Fruit fly (Drosophila melanogaster) whole organism, embryonic: ENCODE measurements around the gene cana.

ENCODE experiments used
- Antp ChIP-seq: fragments of 200-800 bp; sonication (Bioruptor generic); optimal IDR thresholded peaks from 3 replicates; lab custom pipeline; 2016; ENCODE audit warnings: missing biosample characterization, missing genetic modification characterization
- CG10366 ChIP-seq: fragments of 200-800 bp; sonication (Bioruptor generic); IDR thresholded peaks from 2 replicates; pipeline ENCODE4 v1.3.6; 2022; ENCODE audit warnings: missing biosample characterization, missing genetic modification characterization
- CG11085 ChIP-seq: fragments of 200-800 bp; sonication (Bioruptor generic); IDR thresholded peaks from 2 replicates; pipeline ENCODE4 v1.3.6; 2022; ENCODE audit warnings: missing biosample characterization, missing genetic modification characterization
- CG12391 ChIP-seq: fragments of 200-800 bp; sonication (Bioruptor generic); optimal IDR thresholded peaks from 3 replicates; lab custom pipeline; 2018; ENCODE audit warnings: missing biosample characterization, mild to moderate bottlenecking, missing genetic modification characterization, moderate library complexity
- CG13123 ChIP-seq: fragments of 200-800 bp; sonication (Bioruptor generic); optimal IDR thresholded peaks from 2 replicates; lab custom pipeline; 2016; ENCODE audit warnings: missing biosample characterization, missing genetic modification characterization
- CG13624 ChIP-seq: fragments of 200-800 bp; sonication (Bioruptor generic); optimal IDR thresholded peaks from 2 replicates; lab custom pipeline; 2016; ENCODE audit warnings: missing biosample characterization, missing genetic modification characterization
- CG33557 ChIP-seq: fragments of 200-800 bp; sonication (Bioruptor generic); optimal IDR thresholded peaks from 2 replicates; lab custom pipeline; 2019; ENCODE audit warnings: missing biosample characterization, mild to moderate bottlenecking, missing genetic modification characterization, moderate library complexity
- CG3838 ChIP-seq: fragments of 200-800 bp; sonication (Bioruptor generic); optimal IDR thresholded peaks from 3 replicates; lab custom pipeline; 2016; ENCODE audit warnings: missing biosample characterization, missing genetic modification characterization
- CG3847 ChIP-seq: fragments of 200-800 bp; sonication (Bioruptor generic); IDR thresholded peaks from 2 replicates; pipeline ENCODE4 v1.3.6; 2022; ENCODE audit warnings: missing biosample characterization, missing genetic modification characterization
- CG4328 ChIP-seq: fragments of 200-800 bp; sonication (Bioruptor generic); optimal IDR thresholded peaks from 3 replicates; lab custom pipeline; 2017; ENCODE audit warnings: missing biosample characterization, missing genetic modification reagents, missing genetic modification characterization
- CG4424 ChIP-seq: fragments of 200-800 bp; sonication (Bioruptor generic); optimal IDR thresholded peaks from 3 replicates; lab custom pipeline; 2016; ENCODE audit warnings: missing biosample characterization, missing genetic modification characterization
- CG4854 ChIP-seq: fragments of 200-800 bp; sonication (Bioruptor generic); optimal IDR thresholded peaks from 2 replicates; lab custom pipeline; 2016; ENCODE audit warnings: missing biosample characterization, missing genetic modification characterization, inconsistent platforms
- CG6254 ChIP-seq: fragments of 200-800 bp; sonication (Bioruptor generic); optimal IDR thresholded peaks from 3 replicates; lab custom pipeline; 2017; ENCODE audit warnings: mild to moderate bottlenecking, missing biosample characterization, missing genetic modification reagents, missing genetic modification characterization
- CG6683 ChIP-seq: fragments of 200-800 bp; sonication (Bioruptor generic); optimal IDR thresholded peaks from 2 replicates; lab custom pipeline; 2017; ENCODE audit warnings: missing biosample characterization, mild to moderate bottlenecking, missing genetic modification characterization, missing genetic modification reagents
- CG8944 ChIP-seq: fragments of 200-800 bp; sonication (Bioruptor generic); optimal IDR thresholded peaks from 3 replicates; lab custom pipeline; 2016; ENCODE audit warnings: missing biosample characterization, missing genetic modification characterization
- CG9876 ChIP-seq: fragments of 200-800 bp; sonication (Bioruptor generic); optimal IDR thresholded peaks from 2 replicates; lab custom pipeline; 2016; ENCODE audit warnings: missing biosample characterization, missing genetic modification characterization
- CG9932 ChIP-seq: fragments of 200-800 bp; sonication (Bioruptor generic); IDR thresholded peaks from 2 replicates; pipeline ENCODE4 v1.3.6; 2022; ENCODE audit warnings: missing biosample characterization, missing genetic modification characterization
- CoRest ChIP-seq: fragments of 200-800 bp; sonication (Bioruptor generic); optimal IDR thresholded peaks from 3 replicates; lab custom pipeline; 2018; ENCODE audit warnings: missing biosample characterization, mild to moderate bottlenecking, missing genetic modification characterization, moderate library complexity
- D19B ChIP-seq: fragments of 200-800 bp; sonication (Bioruptor generic); optimal IDR thresholded peaks from 2 replicates; lab custom pipeline; 2017; ENCODE audit warnings: missing biosample characterization, mild to moderate bottlenecking, missing genetic modification characterization
- Dip3 ChIP-seq: fragments of 200-800 bp; sonication (Bioruptor generic); optimal IDR thresholded peaks from 3 replicates; lab custom pipeline; 2016; ENCODE audit warnings: missing biosample characterization, missing genetic modification characterization
- Fer2 ChIP-seq: fragments of 200-800 bp; sonication (Bioruptor generic); optimal IDR thresholded peaks from 2 replicates; lab custom pipeline; 2018; ENCODE audit warnings: missing biosample characterization, mild to moderate bottlenecking, missing genetic modification characterization, moderate library complexity
- Hand ChIP-seq: fragments of 200-800 bp; sonication (Bioruptor generic); optimal IDR thresholded peaks from 2 replicates; lab custom pipeline; 2017; ENCODE audit warnings: mild to moderate bottlenecking, missing biosample characterization, missing genetic modification reagents, missing genetic modification characterization
- HmgD ChIP-seq: fragments of 200-800 bp; sonication (Bioruptor generic); optimal IDR thresholded peaks from 3 replicates; lab custom pipeline; 2016; ENCODE audit warnings: missing biosample characterization, missing genetic modification characterization
- Hr39 ChIP-seq: fragments of >200 bp; optimal IDR thresholded peaks from 2 replicates; lab custom pipeline; 2017
- MBD-R2 ChIP-seq: fragments of 200-800 bp; sonication (Bioruptor generic); IDR thresholded peaks from 2 replicates; pipeline ENCODE4 v1.3.6; 2022; ENCODE audit warnings: missing biosample characterization, missing genetic modification characterization
- Mad ChIP-seq: fragments of 200-800 bp; sonication (Bioruptor generic); optimal IDR thresholded peaks from 2 replicates; lab custom pipeline; 2016; ENCODE audit warnings: missing biosample characterization, missing genetic modification characterization
- Med ChIP-seq: fragments of 200-800 bp; sonication (Bioruptor generic); peaks from one replicate; lab custom pipeline; 2016; ENCODE audit warnings: missing biosample characterization, missing genetic modification characterization, mild to moderate bottlenecking, inconsistent platforms, moderate library complexity
- NC2β ChIP-seq: fragments of 200-800 bp; sonication (Bioruptor generic); optimal IDR thresholded peaks from 2 replicates; lab custom pipeline; 2016; ENCODE audit warnings: missing biosample characterization, missing genetic modification characterization
- Scr ChIP-seq: fragments of 200-800 bp; sonication (Bioruptor generic); IDR thresholded peaks from 2 replicates; pipeline ENCODE4 v1.3.6; 2022; ENCODE audit warnings: missing biosample characterization, missing genetic modification characterization; ENCODE audit not compliant: partially characterized antibody
- Sin3A ChIP-seq: fragments of >200 bp; optimal IDR thresholded peaks from 2 replicates; lab custom pipeline; 2018
- Usf ChIP-seq: fragments of 200-800 bp; sonication (Bioruptor generic); optimal IDR thresholded peaks from 2 replicates; lab custom pipeline; 2017; ENCODE audit warnings: missing genotype, missing biosample characterization, missing genetic modification characterization
- amos ChIP-seq: fragments of 200-800 bp; sonication (Bioruptor generic); IDR thresholded peaks from 2 replicates; pipeline ENCODE4 v1.3.6; 2022; ENCODE audit warnings: missing biosample characterization, missing genetic modification characterization; ENCODE audit not compliant: partially characterized antibody
- da ChIP-seq: fragments of 200-800 bp; sonication (Bioruptor generic); optimal IDR thresholded peaks from 2 replicates; lab custom pipeline; 2016; ENCODE audit warnings: missing biosample characterization, missing genetic modification characterization
- disco-r ChIP-seq: fragments of 200-800 bp; sonication (Bioruptor generic); optimal IDR thresholded peaks from 2 replicates; lab custom pipeline; 2016; ENCODE audit warnings: missing biosample characterization, missing genetic modification characterization
- dmrt99B ChIP-seq: fragments of 200-800 bp; sonication (Bioruptor generic); optimal IDR thresholded peaks from 2 replicates; lab custom pipeline; 2018; ENCODE audit warnings: missing biosample characterization, mild to moderate bottlenecking, missing genetic modification characterization, moderate library complexity
- en ChIP-seq: fragments of 200-800 bp; sonication (Bioruptor generic); optimal IDR thresholded peaks from 2 replicates; lab custom pipeline; 2016; ENCODE audit warnings: missing biosample characterization, missing genetic modification characterization
- eyg ChIP-seq: fragments of 200-800 bp; sonication (Bioruptor generic); optimal IDR thresholded peaks from 3 replicates; lab custom pipeline; 2016; ENCODE audit warnings: missing biosample characterization, missing genetic modification characterization
- ham ChIP-seq: fragments of 200-800 bp; sonication (Bioruptor generic); IDR thresholded peaks from 2 replicates; pipeline ENCODE4 v1.3.6; 2022; ENCODE audit warnings: missing biosample characterization, missing genetic modification characterization
- hbn ChIP-seq: fragments of 200-800 bp; sonication (Bioruptor generic); IDR thresholded peaks from 2 replicates; pipeline ENCODE4 v1.3.6; 2022; ENCODE audit warnings: missing biosample characterization, missing genetic modification characterization; ENCODE audit not compliant: partially characterized antibody
- kah ChIP-seq: fragments of 200-800 bp; sonication (Bioruptor generic); optimal IDR thresholded peaks from 2 replicates; lab custom pipeline; 2018; ENCODE audit warnings: missing biosample characterization, mild to moderate bottlenecking, missing genetic modification characterization
- lbe ChIP-seq: fragments of 200-800 bp; sonication (Bioruptor generic); optimal IDR thresholded peaks from 2 replicates; lab custom pipeline; 2016; ENCODE audit warnings: missing biosample characterization, mild to moderate bottlenecking, missing genetic modification characterization
- mam ChIP-seq: fragments of 200-800 bp; sonication (Bioruptor generic); optimal IDR thresholded peaks from 3 replicates; lab custom pipeline; 2016; ENCODE audit warnings: missing biosample characterization, missing genetic modification characterization
- nom ChIP-seq: fragments of 200-800 bp; sonication (Bioruptor generic); optimal IDR thresholded peaks from 2 replicates; lab custom pipeline; 2017; ENCODE audit warnings: missing biosample characterization, missing genetic modification characterization, mild to moderate bottlenecking, moderate library complexity, missing genetic modification reagents
- psq ChIP-seq: fragments of 200-800 bp; sonication (Bioruptor generic); optimal IDR thresholded peaks from 2 replicates; lab custom pipeline; 2017; ENCODE audit warnings: missing biosample characterization, missing genetic modification characterization
- ranshi ChIP-seq: fragments of 200-800 bp; sonication (Bioruptor generic); IDR thresholded peaks from 2 replicates; pipeline ENCODE4 v1.3.6; 2022; ENCODE audit warnings: missing biosample characterization, missing genetic modification characterization
- row ChIP-seq: fragments of 200-800 bp; sonication (Bioruptor generic); IDR thresholded peaks from 3 replicates; pipeline ENCODE4 v1.3.6; 2022; ENCODE audit warnings: missing biosample characterization, missing genetic modification characterization
- stc ChIP-seq: fragments of 200-800 bp; sonication (Bioruptor generic); IDR thresholded peaks from 2 replicates; pipeline ENCODE4 v1.3.6; 2022; ENCODE audit warnings: missing biosample characterization, missing genetic modification characterization
- trh ChIP-seq: fragments of 200-800 bp; sonication (Bioruptor generic); optimal IDR thresholded peaks from 2 replicates; lab custom pipeline; 2016; ENCODE audit warnings: missing biosample characterization, missing genetic modification characterization
- zen ChIP-seq: fragments of 200-800 bp; sonication (Bioruptor generic); optimal IDR thresholded peaks from 3 replicates; lab custom pipeline; 2018; ENCODE audit warnings: missing biosample characterization, mild to moderate bottlenecking, missing genetic modification characterization, moderate library complexity
- zen2 ChIP-seq: fragments of 200-800 bp; sonication (Bioruptor generic); IDR thresholded peaks from 3 replicates; pipeline ENCODE4 v1.3.6; 2022; ENCODE audit warnings: missing biosample characterization, missing genetic modification characterization; ENCODE audit not compliant: partially characterized antibody
- zfh2 ChIP-seq: fragments of 200-800 bp; sonication (Bioruptor generic); optimal IDR thresholded peaks from 2 replicates; lab custom pipeline; 2016; ENCODE audit warnings: missing biosample characterization, missing genetic modification characterization

cana gene

dm6 chr2L:11277927-11278351, 8.4 kb downstream of the cana start, which contains the start of gene CG33695 (continued):
- TF ChIP-seq Hand (peak; percentile 6), disco-r (GFP tag; lab: Kevin White, UChicago) (no peak), CG3847 (GFP tag; lab: Robert Waterston, UW) (peak; percentile 84), nom (peak; percentile 19), amos (peak; percentile 67), eyg (GFP tag; lab: Kevin White, UChicago) (peak; percentile 45), kah (GFP tag; lab: Kevin White, UChicago) (no peak), CG13624 (GFP tag; lab: Kevin White, UChicago) (peak; percentile 87), CG3838 (GFP tag; lab: Kevin White, UChicago) (peak; percentile 34), CG33557 (GFP tag; lab: Kevin White, UChicago) (peak; percentile 47), NC2β (GFP tag; lab: Kevin White, UChicago) (peak; percentile 32), Usf (no peak), CG13123 (no peak), Fer2 (peak; percentile 14), CG8944 (GFP tag; lab: Kevin White, UChicago) (peak; percentile 62), lbe (peak; percentile 74), CG9876 (GFP tag; lab: Kevin White, UChicago) (peak; percentile 42), CG4328 (no peak), Dip3 (GFP tag; lab: Kevin White, UChicago) (peak; percentile 75), Hr39 (lab: Kevin White, UChicago) (peak; percentile 70), CoRest (tag; lab: Kevin White, UChicago) (peak; percentile 44), trh (peak; percentile 47), Sin3A (peak; percentile 59), CG10366 (GFP tag; lab: Robert Waterston, UW) (peak; percentile 28; the same call in 1 of the 2 replicates), zen (tag; lab: Kevin White, UChicago) (peak; percentile 33), Med (peak; percentile 98), dmrt99B (tag; lab: Kevin White, UChicago) (no peak), row (peak; percentile 22; the same call in 1 of the 3 replicates), Mad (GFP tag; lab: Kevin White, UChicago) (peak; percentile 61), en (GFP tag; lab: Kevin White, UChicago) (peak; percentile 24), CG9932 (GFP tag; lab: Robert Waterston, UW) (peak; percentile 85), psq (peak; percentile 2), CG11085 (peak; percentile 31; the same call in 1 of the 2 replicates), hbn (GFP tag; lab: Robert Waterston, UW) (peak; percentile 71), zfh2 (peak; percentile 88), D19B (GFP tag; lab: Kevin White, UChicago) (no peak), HmgD (GFP tag; lab: Kevin White, UChicago) (peak; percentile 71), zen2 (GFP tag; lab: Robert Waterston, UW) (peak; percentile 68; the same call in 1 of the 3 replicates), CG4424 (GFP tag; lab: Kevin White, UChicago) (peak; percentile 64), stc (GFP tag; lab: Robert Waterston, UW) (0 out of 2 replicates have a peak, but pooled peaks have one; percentile 40), MBD-R2 (peak; percentile 88), CG6683 (GFP tag; lab: Kevin White, UChicago) (peak; percentile 45), Scr (peak; percentile 70), da (GFP tag; lab: Kevin White, UChicago) (peak; percentile 53), ranshi (GFP tag; lab: Robert Waterston, UW) (peak; percentile 30; the same call in 1 of the 2 replicates), Antp (GFP tag; lab: Kevin White, UChicago) (peak; percentile 81), CG12391 (tag; lab: Kevin White, UChicago) (peak; percentile 29), CG4854 (GFP tag; lab: Kevin White, UChicago) (peak; percentile 66), CG6254 (no peak), ham (GFP tag; lab: Robert Waterston, UW) (no peak), mam (GFP tag; lab: Kevin White, UChicago) (peak; percentile 85)
